Worm (Caenorhabditis elegans) whole organism, mixed stage, embryonic: Measurements from ENCODE around the gene str-96.

Experiments
- M03D4.4 ChIP-seq: sonication (generic microtip); optimal IDR thresholded peaks from 2 replicates; lab custom pipeline; 2017; ENCODE audit warnings: mild to moderate bottlenecking, missing genetic modification characterization, missing compliant biosample characterization
- blmp-1 ChIP-seq: fragments of 150-350 bp; optimal IDR thresholded peaks from 2 replicates; lab custom pipeline; 2014; ENCODE audit warnings: missing biosample characterization, missing genetic modification characterization
- ceh-39 ChIP-seq: fragments of 150-350 bp; optimal IDR thresholded peaks from 2 replicates; lab custom pipeline; 2014; ENCODE audit warnings: missing biosample characterization, missing genetic modification characterization
- ceh-43 ChIP-seq: fragments of 200-800 bp; sonication (Bioruptor generic); optimal IDR thresholded peaks from 2 replicates; lab custom pipeline; 2018; ENCODE audit warnings: mild to moderate bottlenecking, missing genetic modification characterization, moderate library complexity, missing compliant biosample characterization
- ceh-83 ChIP-seq: fragments of 200-800 bp; sonication (Bioruptor generic); optimal IDR thresholded peaks from 2 replicates; lab custom pipeline; 2018; ENCODE audit warnings: mild to moderate bottlenecking, missing genetic modification characterization, missing compliant biosample characterization
- ces-1 ChIP-seq: fragments of 150-350 bp; optimal IDR thresholded peaks from 2 replicates; lab custom pipeline; 2014; ENCODE audit warnings: missing biosample characterization, missing genetic modification reagents, missing genetic modification characterization
- cnd-1 ChIP-seq: fragments of 200-800 bp; sonication (Bioruptor generic); optimal IDR thresholded peaks from 2 replicates; lab custom pipeline; 2018; ENCODE audit warnings: mild to moderate bottlenecking, missing genetic modification characterization, missing compliant biosample characterization
- drap-1 ChIP-seq: fragments of 200-800 bp; sonication (Bioruptor generic); optimal IDR thresholded peaks from 3 replicates; lab custom pipeline; 2018; ENCODE audit warnings: mild to moderate bottlenecking, missing genetic modification characterization, missing compliant biosample characterization
- elt-1 ChIP-seq: sonication (generic microtip); optimal IDR thresholded peaks from 2 replicates; lab custom pipeline; 2017; ENCODE audit warnings: missing genetic modification characterization, mild to moderate bottlenecking, missing compliant biosample characterization, antibody characterized with exemption, moderate library complexity, borderline replicate concordance; ENCODE audit not compliant: insufficient read depth
- elt-3 ChIP-seq: fragments of 150-350 bp; optimal IDR thresholded peaks from 2 replicates; lab custom pipeline; 2014; ENCODE audit warnings: missing biosample characterization, missing genetic modification characterization
- flh-1 ChIP-seq: fragments of 200-800 bp; sonication (Bioruptor generic); optimal IDR thresholded peaks from 2 replicates; lab custom pipeline; 2018; ENCODE audit warnings: mild to moderate bottlenecking, missing genetic modification characterization, moderate library complexity, missing compliant biosample characterization
- ham-2 ChIP-seq: fragments of 200-800 bp; sonication (Bioruptor generic); optimal IDR thresholded peaks from 2 replicates; lab custom pipeline; 2018; ENCODE audit warnings: mild to moderate bottlenecking, missing genetic modification characterization, missing compliant biosample characterization
- hlh-1 ChIP-seq: fragments of 150-350 bp; optimal IDR thresholded peaks from 2 replicates; lab custom pipeline; 2014; ENCODE audit warnings: missing biosample characterization, missing genetic modification reagents, missing genetic modification characterization
- lin-13 ChIP-seq: fragments of 150-350 bp; optimal IDR thresholded peaks from 2 replicates; lab custom pipeline; 2014; ENCODE audit warnings: missing biosample characterization, missing genetic modification characterization
- lin-32 ChIP-seq: fragments of 200-800 bp; sonication (Bioruptor generic); optimal IDR thresholded peaks from 2 replicates; lab custom pipeline; 2018; ENCODE audit warnings: mild to moderate bottlenecking, missing genetic modification characterization, missing compliant biosample characterization
- lsy-2 ChIP-seq: fragments of 150-350 bp; optimal IDR thresholded peaks from 2 replicates; lab custom pipeline; 2014; ENCODE audit warnings: missing biosample characterization, missing genetic modification characterization
- mep-1 ChIP-seq: fragments of 150-350 bp; optimal IDR thresholded peaks from 2 replicates; lab custom pipeline; 2017; ENCODE audit warnings: missing biosample characterization, missing genetic modification reagents, missing genetic modification characterization, inconsistent platforms
- mls-2 ChIP-seq: sonication (generic microtip); optimal IDR thresholded peaks from 2 replicates; lab custom pipeline; 2016; ENCODE audit warnings: mild to moderate bottlenecking, missing genetic modification characterization, moderate library complexity, missing compliant biosample characterization
- nhr-12 ChIP-seq: fragments of 150-350 bp; optimal IDR thresholded peaks from 2 replicates; lab custom pipeline; 2014; ENCODE audit warnings: missing biosample characterization, missing genetic modification characterization
- nhr-2 ChIP-seq: fragments of 150-350 bp; optimal IDR thresholded peaks from 2 replicates; lab custom pipeline; 2014; ENCODE audit warnings: missing biosample characterization, missing genetic modification characterization
- nhr-237 ChIP-seq: fragments of 150-350 bp; optimal IDR thresholded peaks from 2 replicates; lab custom pipeline; 2014; ENCODE audit warnings: missing biosample characterization, missing genetic modification characterization
- nhr-28 ChIP-seq: fragments of 150-350 bp; optimal IDR thresholded peaks from 2 replicates; lab custom pipeline; 2014; ENCODE audit warnings: missing biosample characterization, missing genetic modification characterization
- nhr-76 ChIP-seq: sonication (generic microtip); optimal IDR thresholded peaks from 2 replicates; lab custom pipeline; 2017; ENCODE audit warnings: missing biosample characterization, missing genetic modification characterization
- pha-4 ChIP-seq: fragments of 150-350 bp; optimal IDR thresholded peaks from 2 replicates; lab custom pipeline; 2018; ENCODE audit warnings: missing biosample characterization, missing genetic modification reagents, missing genetic modification characterization
- sem-2 ChIP-seq: fragments of 200-800 bp; sonication (Bioruptor generic); optimal IDR thresholded peaks from 2 replicates; lab custom pipeline; 2018; ENCODE audit warnings: mild to moderate bottlenecking, missing genetic modification characterization, missing compliant biosample characterization
- snpc-4 ChIP-seq: fragments of 150-350 bp; optimal IDR thresholded peaks from 2 replicates; lab custom pipeline; 2014; ENCODE audit warnings: missing biosample characterization, missing genetic modification characterization
- sptf-1 ChIP-seq: sonication (generic microtip); optimal IDR thresholded peaks from 2 replicates; lab custom pipeline; 2017; ENCODE audit warnings: mild to moderate bottlenecking, missing genetic modification characterization, moderate library complexity, missing compliant biosample characterization
- tbx-8 ChIP-seq: fragments of 200-800 bp; sonication (Bioruptor generic); optimal IDR thresholded peaks from 2 replicates; lab custom pipeline; 2018; ENCODE audit warnings: mild to moderate bottlenecking, missing genetic modification characterization, moderate library complexity, missing compliant biosample characterization
- unc-120 ChIP-seq: sonication (generic microtip); optimal IDR thresholded peaks from 2 replicates; lab custom pipeline; 2017; ENCODE audit warnings: missing genetic modification characterization, missing compliant biosample characterization; ENCODE audit not compliant: poor library complexity, severe bottlenecking
- unc-39 ChIP-seq: fragments of 150-350 bp; optimal IDR thresholded peaks from 2 replicates; lab custom pipeline; 2014; ENCODE audit warnings: missing biosample characterization, missing genetic modification characterization
- unc-62 ChIP-seq: fragments of 150-350 bp; optimal IDR thresholded peaks from 2 replicates; lab custom pipeline; 2014; ENCODE audit warnings: missing biosample characterization, missing genetic modification reagents, missing genetic modification characterization
- ztf-11 ChIP-seq: fragments of 150-350 bp; optimal IDR thresholded peaks from 2 replicates; lab custom pipeline; 2014; ENCODE audit warnings: missing biosample characterization, missing genetic modification characterization

str-96 gene

DNA sequence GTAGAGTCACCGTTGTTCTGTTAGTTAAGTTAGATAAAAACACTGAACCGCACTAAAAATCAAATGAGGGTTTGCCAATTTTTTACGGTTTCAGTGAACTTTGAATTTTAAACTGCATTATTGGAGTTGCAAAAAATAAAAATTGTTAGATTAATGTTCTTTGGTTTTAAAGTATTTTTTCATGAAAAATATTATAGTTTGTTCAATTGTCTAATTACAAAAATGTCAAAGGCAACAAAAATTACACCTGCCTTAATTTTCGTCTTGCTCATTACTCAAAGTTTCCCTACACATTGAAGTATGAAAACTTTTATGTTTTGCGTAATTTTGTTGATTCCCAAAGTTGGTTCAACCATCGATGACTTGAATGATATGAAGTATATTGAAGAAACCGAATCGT lies 17.0 kb upstream of the str-96 start, which contains the start of gene irld-62:
irld-62 (plus strand) TSS at position 301 of the 400 bp plus-strand sequence.
- TF ChIP-seq ceh-39 (tag; lab: Kevin White, UChicago) (no peak), sem-2 (GFP tag; lab: Kevin White, UChicago) (no peak), nhr-2 (no peak), unc-39 (no peak), ceh-43 (GFP tag; lab: Kevin White, UChicago) (no peak), drap-1 (no peak), ztf-11 (tag; lab: Kevin White, UChicago) (no peak), mep-1 (tag; lab: Kevin White, UChicago) (no peak), ces-1 (no peak), unc-120 (tag; lab: Kevin White, UChicago) (no peak), nhr-12 (tag; lab: Kevin White, UChicago) (no peak), elt-1 (tag; lab: Kevin White, UChicago) (no peak), mls-2 (tag; lab: Kevin White, UChicago) (no peak), M03D4.4 (tag; lab: Kevin White, UChicago) (no peak), tbx-8 (GFP tag; lab: Kevin White, UChicago) (no peak), nhr-237 (tag; lab: Kevin White, UChicago) (no peak), hlh-1 (no peak), unc-62 (GFP tag; lab: Kevin White, UChicago) (no peak)

DNA sequence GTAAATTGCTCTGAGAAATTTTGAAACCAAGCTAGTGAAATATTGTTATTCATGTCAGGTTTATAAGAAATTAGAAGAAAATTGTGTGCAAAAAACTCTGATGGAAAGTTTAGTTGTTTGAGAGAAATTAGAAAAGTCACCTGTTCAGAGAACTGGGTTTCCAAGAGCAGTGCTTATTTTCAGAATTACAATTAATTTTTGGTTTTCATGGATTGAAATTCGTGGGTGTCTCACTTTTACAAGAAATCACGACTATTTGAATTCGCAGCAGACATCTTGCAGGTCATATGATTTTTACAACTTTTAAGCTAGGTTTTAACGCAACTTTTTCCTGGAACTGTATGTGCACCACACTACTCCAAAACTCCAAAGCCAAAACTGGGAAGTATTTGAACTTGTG lies 15.2 kb upstream of the str-96 start, which contains the start of gene srz-10:
srz-10 (minus strand) TSS at position 88 of the 400 bp plus-strand sequence.
- TF ChIP-seq ztf-11 (tag; lab: Kevin White, UChicago) (no peak), unc-120 (tag; lab: Kevin White, UChicago) (no peak), ceh-39 (tag; lab: Kevin White, UChicago) (no peak), tbx-8 (GFP tag; lab: Kevin White, UChicago) (no peak), mep-1 (tag; lab: Kevin White, UChicago) (no peak), unc-62 (GFP tag; lab: Kevin White, UChicago) (no peak), ceh-43 (GFP tag; lab: Kevin White, UChicago) (no peak), nhr-237 (tag; lab: Kevin White, UChicago) (no peak), nhr-76 (no peak), lin-13 (tag; lab: Kevin White, UChicago) (no peak), ham-2 (GFP tag; lab: Kevin White, UChicago) (no peak), sem-2 (GFP tag; lab: Kevin White, UChicago) (no peak), elt-3 (tag; lab: Kevin White, UChicago) (no peak), pha-4 (no peak), elt-1 (tag; lab: Kevin White, UChicago) (no peak), nhr-12 (tag; lab: Kevin White, UChicago) (no peak), M03D4.4 (tag; lab: Kevin White, UChicago) (no peak), hlh-1 (no peak)
- TF ChIP-seq, all 35 proteins: peak for 0

DNA sequence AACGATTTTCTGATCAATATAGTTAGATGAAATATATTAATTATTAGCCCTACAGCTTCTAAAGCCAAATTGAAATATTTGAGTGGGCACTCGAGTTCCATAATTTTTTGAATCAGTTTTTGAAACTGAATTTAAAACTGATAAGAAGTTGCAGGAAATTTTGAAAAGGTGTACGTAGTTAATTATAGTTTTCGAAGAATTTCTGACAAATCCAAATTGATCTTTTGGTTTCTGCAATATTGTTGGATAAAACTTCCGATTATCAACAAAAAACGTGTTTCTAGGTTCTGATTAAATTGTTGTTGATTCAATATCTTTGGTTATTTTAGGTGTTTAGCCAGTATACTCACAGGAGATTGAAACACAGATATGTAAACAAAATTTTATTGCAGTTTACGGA lies 13.0 kb upstream of the str-96 start, which contains the start of gene T26H8.4:
T26H8.4 (minus strand) TSS at position 101 of the 400 bp plus-strand sequence.
- TF ChIP-seq mls-2 (tag; lab: Kevin White, UChicago) (no peak), nhr-28 (tag; lab: Kevin White, UChicago) (no peak), mep-1 (tag; lab: Kevin White, UChicago) (no peak), blmp-1 (tag; lab: Kevin White, UChicago) (no peak), ztf-11 (tag; lab: Kevin White, UChicago) (no peak), nhr-2 (no peak), hlh-1 (no peak), nhr-76 (no peak)

- TF ChIP-seq cnd-1 (tag; lab: Kevin White, UChicago) (no peak), ham-2 (GFP tag; lab: Kevin White, UChicago) (no peak), pha-4 (no peak), unc-120 (tag; lab: Kevin White, UChicago) (no peak), snpc-4 (no peak), elt-3 (tag; lab: Kevin White, UChicago) (no peak), M03D4.4 (tag; lab: Kevin White, UChicago) (no peak), ztf-11 (tag; lab: Kevin White, UChicago) (no peak), ces-1 (no peak), lin-32 (no peak), nhr-28 (tag; lab: Kevin White, UChicago) (no peak), ceh-83 (GFP tag; lab: Kevin White, UChicago) (no peak)
Measured at ce11 chrV:15305502-15305901, 11.7 kb upstream of the str-96 start, which contains the start of gene T26H8.5. Gene T26H8.5 (minus strand): TSS chrV:15305602.

DNA sequence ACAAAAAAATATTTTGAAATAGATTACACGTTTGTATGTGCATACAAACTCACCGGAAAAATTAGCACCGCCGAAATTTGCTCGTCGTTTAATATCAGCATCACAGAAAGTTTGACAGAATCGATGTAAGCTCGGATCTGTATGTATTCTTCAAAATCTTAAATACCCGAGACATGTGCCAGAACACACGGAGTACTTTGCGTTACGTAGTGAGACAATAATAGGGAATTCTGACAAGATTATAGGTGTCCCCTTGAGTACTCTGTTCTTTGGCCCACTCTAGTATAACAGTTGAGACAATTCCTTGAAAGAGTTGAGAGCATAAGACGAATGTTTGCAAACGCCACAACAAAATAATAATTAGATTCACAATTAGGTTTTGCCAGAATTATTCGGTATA lies 9.9 kb upstream of the str-96 start, which contains the start of gene srx-48:
srx-48 (minus strand) TSS at position 101 of the 400 bp plus-strand sequence.
- no peak for TF ChIP-seq ztf-11 (tag; lab: Kevin White, UChicago)
- no peak for TF ChIP-seq ham-2 (GFP tag; lab: Kevin White, UChicago)
- TF ChIP-seq ceh-39 (tag; lab: Kevin White, UChicago), result no peak
- TF ChIP-seq nhr-28 (tag; lab: Kevin White, UChicago), result no peak
- no peak for TF ChIP-seq unc-62 (GFP tag; lab: Kevin White, UChicago)
- no peak for TF ChIP-seq elt-3 (tag; lab: Kevin White, UChicago)
- no peak for TF ChIP-seq lin-32
- no peak for TF ChIP-seq flh-1
- TF ChIP-seq unc-39, result no peak
- TF ChIP-seq cnd-1 (tag; lab: Kevin White, UChicago), result no peak
- TF ChIP-seq lsy-2 (tag; lab: Kevin White, UChicago), result no peak
- no peak for TF ChIP-seq tbx-8 (GFP tag; lab: Kevin White, UChicago)
- TF ChIP-seq sptf-1, result no peak
- TF ChIP-seq ces-1, result no peak
- TF ChIP-seq nhr-76, result no peak
